Fruit fly (Drosophila melanogaster) whole organism: Measurements from ENCODE around the gene CG3223.
"Not testable (repeated sequence)": the region's sequence is repeated elsewhere in the genome, so short reads cannot be mapped to it uniquely, and the experiment has no call there.

Experiments
- CG8478 ChIP-seq: fragments of >200 bp; optimal IDR thresholded peaks from 2 replicates; lab custom pipeline; 2018; ENCODE audit warnings: inconsistent platforms
- Dll ChIP-seq: fragments of >200 bp; optimal IDR thresholded peaks from 2 replicates; lab custom pipeline; 2017
- EcR ChIP-seq, 2 experiments: fragments of >200 bp; optimal IDR thresholded peaks; 2 replicates each; lab custom pipeline; 2017; ENCODE audit warnings: missing biosample characterization in 2 of 2, missing genetic modification characterization in 2 of 2, missing genetic modification reagents in 2 of 2
- pan ChIP-seq: fragments of >200 bp; optimal IDR thresholded peaks from 2 replicates; lab custom pipeline; 2017
- psq ChIP-seq: fragments of >200 bp; optimal IDR thresholded peaks from 2 replicates; lab custom pipeline; 2017
- usp ChIP-seq: fragments of >200 bp; optimal IDR thresholded peaks from 2 replicates; lab custom pipeline; 2017; ENCODE audit warnings: missing biosample characterization, missing genetic modification characterization, mixed read lengths

CG3223 gene

DNA sequence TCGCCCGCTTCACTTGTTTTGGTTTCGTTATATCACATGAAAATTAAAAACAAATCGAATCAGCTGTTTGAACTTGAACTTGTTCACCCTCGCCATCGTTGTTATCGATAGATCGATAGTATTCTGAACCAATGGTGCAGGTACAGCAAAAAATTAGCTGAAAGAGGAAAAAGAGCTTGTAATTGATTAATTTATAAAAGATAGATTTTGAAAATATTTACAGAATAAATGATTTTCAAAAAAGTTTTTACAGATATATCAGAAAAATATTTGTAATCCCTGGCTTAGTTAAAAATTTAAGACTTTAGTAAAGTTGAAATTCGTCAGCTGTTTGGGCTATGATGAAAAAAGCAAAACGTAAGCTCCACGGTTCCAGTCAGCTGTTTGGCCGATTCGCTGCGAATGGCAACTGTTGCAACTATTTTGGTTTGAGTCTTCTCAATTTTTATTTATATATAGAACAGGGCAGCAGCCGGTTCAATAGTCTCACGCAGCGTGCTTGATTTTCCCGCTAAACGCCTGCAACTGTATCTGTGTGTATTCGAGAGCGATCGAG lies 23.8 kb downstream of the CG3223 start, which contains the start of the genes CG11035 and unc-45:
TSS of gene CG11035 (minus strand) at position 87 of the 556 bp plus-strand sequence.
TSS of gene unc-45 (plus strand) at position 379 of the 556 bp plus-strand sequence.
- TF ChIP-seq Dll (lab: Kevin White, UChicago) (no peak), psq (no peak), usp (GFP tag; lab: Kevin White, UChicago) (no peak), pan (lab: Kevin White, UChicago) (no peak), EcR (GFP tag; optimal IDR thresholded peaks at IDR 0.05; lab: Kevin White, UChicago) (no peak), CG8478 (lab: Kevin White, UChicago) (no peak)

DNA sequence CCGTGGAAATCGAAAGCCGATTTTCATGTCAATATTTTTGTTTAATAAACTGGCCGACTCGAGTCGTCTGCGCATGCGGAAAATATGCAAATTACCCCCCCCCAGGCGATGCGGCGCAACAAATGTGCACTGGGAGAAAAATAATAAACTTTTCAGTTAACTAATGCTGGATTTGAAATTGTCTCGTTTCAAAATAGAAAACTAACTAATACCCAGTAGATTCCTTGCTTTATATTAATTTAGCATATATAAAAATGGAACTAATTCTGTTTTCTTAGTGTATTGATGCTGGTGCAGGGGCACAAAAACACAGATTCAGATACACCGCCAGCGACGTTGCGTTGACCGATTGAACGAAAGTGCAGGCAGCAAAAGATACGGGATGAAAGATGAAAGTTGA lies 28.7 kb downstream of the CG3223 start:
- no peak for TF ChIP-seq psq
- no peak for TF ChIP-seq CG8478 (lab: Kevin White, UChicago)
- no peak for TF ChIP-seq usp (GFP tag; lab: Kevin White, UChicago)
- TF ChIP-seq pan (lab: Kevin White, UChicago), result no peak
- no peak for TF ChIP-seq EcR (GFP tag; optimal IDR thresholded peaks at IDR 0.05; lab: Kevin White, UChicago)
- no peak for TF ChIP-seq Dll (lab: Kevin White, UChicago)

DNA sequence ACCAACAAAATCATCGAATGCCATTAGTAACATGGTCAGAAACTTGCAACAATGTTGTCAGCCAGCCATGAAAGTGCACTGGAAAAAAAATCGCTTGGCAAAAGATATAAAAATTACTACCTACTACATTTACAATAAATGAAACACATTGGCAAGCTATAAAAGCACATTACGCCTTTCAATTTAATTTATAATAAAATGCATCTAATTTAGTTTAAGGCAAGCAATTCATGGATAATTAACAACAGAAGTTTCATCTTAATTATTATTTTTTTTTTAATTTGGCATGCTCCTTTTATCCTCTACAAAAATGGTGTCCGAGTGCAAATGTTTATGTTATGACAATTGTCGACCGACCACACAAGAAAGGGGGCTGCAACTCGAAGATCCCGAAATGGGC lies 29.7 kb downstream of the CG3223 start:
- TF ChIP-seq psq (no peak), usp (GFP tag; lab: Kevin White, UChicago) (no peak), CG8478 (lab: Kevin White, UChicago) (no peak), pan (lab: Kevin White, UChicago) (no peak), EcR (GFP tag; optimal IDR thresholded peaks at IDR 0.05; lab: Kevin White, UChicago) (no peak), Dll (lab: Kevin White, UChicago) (no peak)

DNA sequence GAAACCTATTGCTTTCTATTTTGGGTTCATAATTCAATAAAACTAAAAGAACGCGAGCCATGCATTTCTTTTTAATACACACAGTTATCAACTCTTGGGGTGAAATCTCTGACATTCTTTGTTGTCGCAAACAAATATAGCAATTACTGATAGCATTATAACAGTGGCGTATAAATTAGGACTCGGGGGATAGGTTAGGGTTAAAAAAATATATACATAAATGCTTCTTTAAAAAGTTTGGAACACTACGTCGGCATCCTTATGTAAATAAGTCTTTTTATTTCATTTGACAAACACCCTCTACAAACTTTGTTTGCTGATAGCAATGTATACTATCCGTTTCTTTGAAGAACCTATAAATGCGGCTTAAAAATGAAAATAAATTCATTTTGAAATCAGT lies 31.6 kb downstream of the CG3223 start, which contains the start of gene CG43060:
TSS of gene CG43060 (plus strand) at position 382 of the 400 bp plus-strand sequence.
- no peak for TF ChIP-seq psq
- TF ChIP-seq CG8478 (lab: Kevin White, UChicago), result no peak
- TF ChIP-seq EcR (GFP tag; optimal IDR thresholded peaks at IDR 0.05; lab: Kevin White, UChicago), result no peak
- TF ChIP-seq usp (GFP tag; lab: Kevin White, UChicago), result no peak
- no peak for TF ChIP-seq Dll (lab: Kevin White, UChicago)
- no peak for TF ChIP-seq pan (lab: Kevin White, UChicago)

DNA sequence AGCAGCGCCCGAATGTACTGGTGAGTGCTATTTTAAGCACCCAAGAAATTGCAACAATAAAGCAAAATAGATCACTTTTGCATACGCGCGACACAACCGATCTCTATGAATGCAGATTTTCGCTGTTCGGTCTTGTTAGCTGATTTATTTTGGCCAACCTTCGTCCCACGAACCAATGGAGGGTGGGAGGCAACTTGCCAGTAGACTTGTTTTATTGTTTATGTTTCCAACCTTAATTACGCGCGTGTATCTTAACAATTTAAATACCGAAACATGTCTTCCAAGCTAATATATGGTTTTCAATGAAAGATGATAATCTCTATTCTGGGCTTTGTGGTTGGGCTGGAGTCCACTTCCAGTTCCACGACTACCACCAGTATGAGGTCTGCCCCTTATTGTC lies 39.7 kb downstream of the CG3223 start, which contains the start of gene CG43618:
TSS of gene CG43618 (plus strand) at position 301 of the 400 bp plus-strand sequence.
- TF ChIP-seq CG8478 (lab: Kevin White, UChicago); usp (GFP tag; lab: Kevin White, UChicago); psq: not testable (repeated sequence)

DNA sequence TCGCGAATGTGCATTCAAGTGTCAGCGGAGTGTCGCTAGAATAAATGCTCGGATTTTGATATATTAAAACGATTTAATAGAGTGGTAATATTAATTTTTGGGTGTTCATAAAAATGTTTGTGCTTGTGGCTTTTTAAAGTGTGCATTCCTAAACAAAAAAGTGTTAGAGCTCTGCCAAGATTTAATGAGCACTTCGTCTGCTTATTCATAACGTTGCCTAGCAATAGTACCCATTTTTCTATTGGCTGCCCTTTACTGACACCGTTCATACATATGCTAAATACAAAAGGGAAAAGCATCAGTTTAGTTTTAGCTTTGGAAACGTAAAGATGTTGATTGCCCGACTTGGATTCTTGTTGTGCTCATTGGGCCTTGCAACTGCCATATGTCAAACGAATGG lies 40.2 kb downstream of the CG3223 start, which contains the start of gene CG43061:
TSS of gene CG43061 (plus strand) at position 301 of the 400 bp plus-strand sequence.
- TF ChIP-seq pan (lab: Kevin White, UChicago); EcR (GFP tag; optimal IDR thresholded peaks at IDR 0.05; lab: Kevin White, UChicago); Dll (lab: Kevin White, UChicago): not testable (repeated sequence)

DNA sequence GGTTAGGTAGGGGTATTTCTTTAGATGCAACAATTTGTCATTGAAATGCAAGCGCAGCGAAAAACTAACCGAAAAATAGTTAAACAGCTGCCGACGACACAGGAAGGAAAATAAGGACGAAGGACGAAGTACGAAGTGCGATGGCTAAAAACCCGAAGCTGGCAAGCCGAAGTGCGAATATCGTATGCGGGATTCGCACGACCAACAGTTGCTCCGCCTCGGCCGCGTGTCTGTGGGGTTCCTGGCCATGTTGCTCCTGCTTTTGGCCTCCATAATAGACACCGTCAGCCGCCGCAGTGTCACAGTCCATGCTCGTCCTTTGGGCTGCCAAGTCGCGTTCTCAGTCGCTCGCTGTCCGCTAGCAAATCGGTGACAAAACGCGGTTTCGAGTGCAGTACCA lies 49.8 kb downstream of the CG3223 start, which contains the start of gene mAChR-B:
TSS of gene mAChR-B (plus strand) at position 301 of the 400 bp plus-strand sequence.
- TF ChIP-seq CG8478 (lab: Kevin White, UChicago) (no peak), EcR (GFP tag; optimal IDR thresholded peaks at IDR 0.05; lab: Kevin White, UChicago) (no peak), Dll (lab: Kevin White, UChicago) (no peak)
